Worm (Caenorhabditis elegans) whole organism, L4 larva: ENCODE data around the gene srw-60.

Experiments used
- D1046.2 ChIP-seq: fragments of 200-800 bp; sonication (Bioruptor generic); IDR thresholded peaks from 2 replicates; pipeline ENCODE4 v1.3.6; 2022; ENCODE audit warnings: missing genetic modification characterization, missing compliant biosample characterization
- F10B5.3 ChIP-seq: sonication (generic microtip); optimal IDR thresholded peaks from 2 replicates; lab custom pipeline; 2016; ENCODE audit warnings: mild to moderate bottlenecking, missing genetic modification characterization, missing compliant biosample characterization
- F44E2.7 ChIP-seq: fragments of 200-800 bp; sonication (Bioruptor generic); IDR thresholded peaks from 2 replicates; pipeline ENCODE4 v2.1.2; 2022; ENCODE audit warnings: missing genetic modification characterization, missing compliant biosample characterization
- F49E8.2 ChIP-seq: sonication (generic microtip); optimal IDR thresholded peaks from 2 replicates; lab custom pipeline; 2016; ENCODE audit warnings: missing compliant biosample characterization, mild to moderate bottlenecking, missing genetic modification characterization, borderline replicate concordance
- T26A8.4 ChIP-seq: fragments of 200-800 bp; sonication (Bioruptor generic); IDR thresholded peaks from 2 replicates; pipeline ENCODE4 v1.3.6; 2022; ENCODE audit warnings: missing genetic modification characterization, missing compliant biosample characterization
- aha-1 ChIP-seq: fragments of 150-350 bp; peaks from one replicate; lab custom pipeline; 2014; ENCODE audit warnings: missing biosample characterization, missing genetic modification characterization
- ama-1 ChIP-seq: fragments of 150-350 bp; optimal IDR thresholded peaks from 2 replicates; lab custom pipeline; 2014; ENCODE audit warnings: inconsistent platforms, mixed read lengths
- ceh-32 ChIP-seq: sonication (generic microtip); optimal IDR thresholded peaks from 2 replicates; lab custom pipeline; 2016; ENCODE audit warnings: mild to moderate bottlenecking, missing genetic modification characterization, missing compliant biosample characterization; ENCODE audit not compliant: poor library complexity
- ceh-44 ChIP-seq: fragments of 200-800 bp; sonication (Bioruptor generic); IDR thresholded peaks from 2 replicates; pipeline ENCODE4 v1.3.6; 2022; ENCODE audit warnings: missing genetic modification reagents, missing genetic modification characterization, missing compliant biosample characterization
- ceh-62 ChIP-seq: sonication (generic microtip); optimal IDR thresholded peaks from 2 replicates; lab custom pipeline; 2017; ENCODE audit warnings: missing biosample characterization, missing genetic modification characterization
- ceh-82 ChIP-seq: sonication (generic microtip); optimal IDR thresholded peaks from 2 replicates; lab custom pipeline; 2017; ENCODE audit warnings: missing biosample characterization, missing genetic modification characterization
- cey-2 ChIP-seq: sonication (generic microtip); optimal IDR thresholded peaks from 3 replicates; lab custom pipeline; 2017; ENCODE audit warnings: missing genetic modification characterization, mild to moderate bottlenecking, missing compliant biosample characterization, antibody characterized with exemption, borderline replicate concordance; ENCODE audit not compliant: insufficient read depth
- ctbp-1 ChIP-seq: fragments of 200-800 bp; sonication (Bioruptor generic); IDR thresholded peaks from 2 replicates; pipeline ENCODE4 v1.3.6; 2022; ENCODE audit warnings: missing genetic modification reagents, missing genetic modification characterization, missing compliant biosample characterization
- daf-16 ChIP-seq, 3 experiments: sonication (generic microtip); optimal IDR thresholded peaks; 2 replicates each; lab custom pipeline; 2016 to 2017; ENCODE audit warnings: missing genetic modification characterization in 3 of 3, missing genetic modification reagents in 3 of 3, mild to moderate bottlenecking in 2 of 3, missing compliant biosample characterization in 2 of 3, missing biosample characterization in 1 of 3, moderate library complexity in 1 of 3
- daf-8 ChIP-seq: fragments of 200-800 bp; sonication (Bioruptor generic); IDR thresholded peaks from 2 replicates; pipeline ENCODE4 v1.3.6; 2022; ENCODE audit warnings: missing genetic modification characterization, missing compliant biosample characterization
- dmd-6 ChIP-seq: fragments of 200-800 bp; sonication (Bioruptor generic); IDR thresholded peaks from 2 replicates; pipeline ENCODE4 v1.3.6; 2022; ENCODE audit warnings: missing genetic modification reagents, missing genetic modification characterization, missing compliant biosample characterization
- dmd-8 ChIP-seq: fragments of 200-800 bp; sonication (Bioruptor generic); IDR thresholded peaks from 2 replicates; pipeline ENCODE4 v1.3.6; 2022; ENCODE audit warnings: missing genetic modification characterization, missing compliant biosample characterization
- dmd-9 ChIP-seq: fragments of 200-800 bp; sonication (Bioruptor generic); IDR thresholded peaks from 2 replicates; pipeline ENCODE4 v1.3.6; 2022; ENCODE audit warnings: missing genetic modification reagents, missing genetic modification characterization, missing compliant biosample characterization
- duxl-1 ChIP-seq: sonication (generic microtip); optimal IDR thresholded peaks from 2 replicates; lab custom pipeline; 2016; ENCODE audit warnings: mild to moderate bottlenecking, missing genetic modification characterization, moderate library complexity, missing compliant biosample characterization; ENCODE audit not compliant: poor library complexity
- egl-43 ChIP-seq: fragments of 200-800 bp; sonication (Bioruptor generic); IDR thresholded peaks from 2 replicates; pipeline ENCODE4 v1.3.6; 2022; ENCODE audit warnings: missing genetic modification reagents, missing genetic modification characterization, missing compliant biosample characterization
- hlh-11 ChIP-seq: fragments of 200-800 bp; sonication (Bioruptor generic); optimal IDR thresholded peaks from 2 replicates; lab custom pipeline; 2018; ENCODE audit warnings: mild to moderate bottlenecking, missing genetic modification characterization, missing compliant biosample characterization
- hlh-30 ChIP-seq: sonication (generic microtip); optimal IDR thresholded peaks from 2 replicates; lab custom pipeline; 2017; ENCODE audit warnings: antibody characterized with exemption, mild to moderate bottlenecking, missing genetic modification characterization, missing compliant biosample characterization; ENCODE audit not compliant: insufficient read depth
- hmg-1.1 ChIP-seq: fragments of 200-800 bp; sonication (Bioruptor generic); IDR thresholded peaks from 2 replicates; pipeline ENCODE4 v1.3.6; 2022; ENCODE audit warnings: missing genetic modification reagents, missing genetic modification characterization, missing compliant biosample characterization
- lin-1 ChIP-seq: fragments of 200-800 bp; sonication (Bioruptor generic); IDR thresholded peaks from 2 replicates; pipeline ENCODE4 v1.3.6; 2022; ENCODE audit warnings: missing genetic modification reagents, missing genetic modification characterization, missing compliant biosample characterization
- lin-15B ChIP-seq: fragments of 150-350 bp; sonication (generic microtip); optimal IDR thresholded peaks from 3 replicates; lab custom pipeline; 2014; ENCODE audit warnings: missing biosample characterization, missing genetic modification characterization
- lin-38 ChIP-seq: fragments of 200-800 bp; sonication (Bioruptor generic); IDR thresholded peaks from 2 replicates; pipeline ENCODE4 v1.3.6; 2022; ENCODE audit warnings: missing genetic modification reagents, missing genetic modification characterization, missing compliant biosample characterization
- lin-39 ChIP-seq: fragments of 150-350 bp; optimal IDR thresholded peaks from 2 replicates; lab custom pipeline; 2014; ENCODE audit warnings: missing biosample characterization, missing genetic modification reagents, missing genetic modification characterization
- lir-3 ChIP-seq: sonication (generic microtip); optimal IDR thresholded peaks from 2 replicates; lab custom pipeline; 2016; ENCODE audit warnings: mild to moderate bottlenecking, missing genetic modification characterization, missing compliant biosample characterization
- lsy-2 ChIP-seq, 2 experiments: fragments of 150-350 bp in 1 of 2; sonication (generic microtip) in 1 of 2; optimal IDR thresholded peaks; 2 replicates each; lab custom pipeline; 2014 to 2017; ENCODE audit warnings: missing biosample characterization in 2 of 2, missing genetic modification characterization in 2 of 2
- madf-5 ChIP-seq, 2 experiments: fragments of 200-800 bp; sonication (Bioruptor generic); IDR thresholded peaks; 2 replicates each; pipeline ENCODE4 v1.3.6; 2022; ENCODE audit warnings: missing compliant biosample characterization in 2 of 2, missing genetic modification characterization in 2 of 2
- mdl-1 ChIP-seq, 2 experiments: fragments of 150-350 bp in 1 of 2; sonication (generic microtip) in 1 of 2; optimal IDR thresholded peaks; 2 replicates each; lab custom pipeline; 2014 to 2017; ENCODE audit warnings: missing biosample characterization in 2 of 2, missing genetic modification characterization in 2 of 2
- mes-2 ChIP-seq: sonication (generic microtip); optimal IDR thresholded peaks from 2 replicates; lab custom pipeline; 2016; ENCODE audit warnings: missing genotype, mild to moderate bottlenecking, missing genetic modification characterization, missing compliant biosample characterization; ENCODE audit not compliant: poor library complexity, severe bottlenecking
- mxl-2 ChIP-seq: fragments of 200-800 bp; sonication (Bioruptor generic); conservative IDR thresholded peaks from 2 replicates; pipeline ENCODE4 v1.3.6; 2022; ENCODE audit warnings: missing genetic modification reagents, missing genetic modification characterization, missing compliant biosample characterization
- nhr-102 ChIP-seq: sonication (generic microtip); optimal IDR thresholded peaks from 2 replicates; lab custom pipeline; 2016; ENCODE audit warnings: mild to moderate bottlenecking, missing genetic modification characterization, moderate library complexity, missing compliant biosample characterization
- nhr-25 ChIP-seq: sonication (generic microtip); optimal IDR thresholded peaks from 2 replicates; lab custom pipeline; 2017; ENCODE audit warnings: missing genetic modification characterization, mild to moderate bottlenecking, missing compliant biosample characterization, antibody characterized with exemption, moderate library complexity, borderline replicate concordance; ENCODE audit not compliant: insufficient read depth
- nhr-41 ChIP-seq: fragments of 200-800 bp; sonication (Bioruptor generic); IDR thresholded peaks from 2 replicates; pipeline ENCODE4 v1.3.6; 2022; ENCODE audit warnings: missing genetic modification reagents, missing genetic modification characterization, missing compliant biosample characterization
- nhr-48 ChIP-seq: sonication (generic microtip); optimal IDR thresholded peaks from 2 replicates; lab custom pipeline; 2016; ENCODE audit warnings: mild to moderate bottlenecking, missing genetic modification characterization, missing compliant biosample characterization
- nhr-76 ChIP-seq: fragments of 150-350 bp; optimal IDR thresholded peaks from 2 replicates; lab custom pipeline; 2014; ENCODE audit warnings: missing biosample characterization, missing genetic modification characterization
- pha-4 ChIP-seq, 2 experiments: fragments of 150-350 bp in 1 of 2; fragments of 200-800 bp in 1 of 2; sonication (Bioruptor generic) in 1 of 2; IDR thresholded peaks in 1 of 2; optimal IDR thresholded peaks in 1 of 2; 2 replicates each; pipeline versions ENCODE4 v1.3.6 to Lab custom; 2014 to 2022; ENCODE audit warnings: missing genetic modification characterization in 2 of 2, missing genetic modification reagents in 2 of 2, missing biosample characterization in 1 of 2, missing compliant biosample characterization in 1 of 2
- pqm-1 ChIP-seq: sonication (generic microtip); optimal IDR thresholded peaks from 2 replicates; lab custom pipeline; 2017; ENCODE audit warnings: missing biosample characterization, missing genetic modification characterization
- rbr-2 ChIP-seq: sonication (generic microtip); optimal IDR thresholded peaks from 2 replicates; lab custom pipeline; 2016; ENCODE audit warnings: missing genotype, missing genetic modification characterization, missing compliant biosample characterization
- saeg-2 ChIP-seq: fragments of 200-800 bp; sonication (Bioruptor generic); IDR thresholded peaks from 2 replicates; pipeline ENCODE4 v1.3.6; 2022; ENCODE audit warnings: missing genetic modification reagents, missing genetic modification characterization, missing compliant biosample characterization
- set-16 ChIP-seq: fragments of 200-800 bp; sonication (Bioruptor generic); IDR thresholded peaks from 2 replicates; pipeline ENCODE4 v1.3.6; 2022; ENCODE audit warnings: missing genetic modification reagents, missing genetic modification characterization, missing compliant biosample characterization
- tag-97 ChIP-seq: fragments of 200-800 bp; sonication (Bioruptor generic); IDR thresholded peaks from 2 replicates; pipeline ENCODE4 v1.3.6; 2022; ENCODE audit warnings: missing genetic modification characterization, missing compliant biosample characterization
- tra-1 ChIP-seq: fragments of 200-800 bp; sonication (Bioruptor generic); IDR thresholded peaks from 2 replicates; pipeline ENCODE4 v1.3.6; 2022; ENCODE audit warnings: missing genetic modification reagents, missing genetic modification characterization, missing compliant biosample characterization
- unc-39 ChIP-seq: sonication (generic microtip); optimal IDR thresholded peaks from 2 replicates; lab custom pipeline; 2017; ENCODE audit warnings: missing biosample characterization, missing genetic modification characterization
- zag-1 ChIP-seq: fragments of 150-350 bp; optimal IDR thresholded peaks from 2 replicates; lab custom pipeline; 2014; ENCODE audit warnings: missing biosample characterization, missing genetic modification characterization
- zip-2 ChIP-seq: fragments of 150-350 bp; optimal IDR thresholded peaks from 2 replicates; lab custom pipeline; 2014; ENCODE audit warnings: missing biosample characterization, missing genetic modification characterization
- ztf-11 ChIP-seq: fragments of 150-350 bp; optimal IDR thresholded peaks from 2 replicates; lab custom pipeline; 2014; ENCODE audit warnings: missing biosample characterization, missing genetic modification characterization

Gene srw-60

DNA sequence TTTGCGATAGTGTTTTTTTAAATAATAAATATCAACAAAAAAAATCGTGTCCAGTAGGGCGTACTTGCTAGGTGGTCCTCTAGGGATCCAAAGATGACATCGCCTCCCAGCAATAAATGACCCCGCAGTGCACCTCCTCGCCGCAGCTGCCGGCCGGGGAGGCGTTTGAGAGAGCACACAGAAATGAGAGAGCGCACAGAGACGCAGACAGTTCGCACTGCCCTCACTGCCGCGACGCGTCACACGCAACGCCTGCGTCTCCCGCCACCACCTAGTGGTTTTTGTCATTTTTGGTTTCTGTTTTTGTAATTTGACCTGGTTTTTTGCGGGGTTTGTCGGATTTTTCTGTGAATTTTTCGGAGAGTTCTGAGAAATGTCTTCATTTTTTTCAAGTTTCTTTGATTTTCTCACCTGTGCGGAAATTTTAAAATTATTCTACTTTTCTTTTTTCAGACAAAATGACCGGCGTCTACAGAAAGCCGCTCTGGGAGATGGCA, 29.5 kb downstream of the srw-60 start, which contains the start of gene lido-7:
Gene lido-7 (plus strand): TSS at position 447 of the 497 bp plus-strand sequence.
- TF ChIP-seq ztf-11 (tag; lab: Kevin White, UChicago) (no peak), lsy-2 (tag; optimal IDR thresholded peaks at IDR 0.05; lab: Kevin White, UChicago) (peak in 1 of 2 experiments; percentile 46), tag-97 (GFP tag; lab: Robert Waterston, UW) (no peak), F10B5.3 (no peak), daf-16 (GFP tag; optimal IDR thresholded peaks at IDR 0.05; lab: Kevin White, UChicago) (no peak), daf-16 (tag; optimal IDR thresholded peaks at IDR 0.05; lab: Kevin White, UChicago) (no peak), dmd-8 (no peak), egl-43 (GFP tag; lab: Robert Waterston, UW) (peak; percentile 62; the same call in 1 of the 2 replicates), nhr-25 (no peak), lin-1 (no peak), pha-4 (GFP tag; IDR thresholded peaks at IDR 0.05; lab: Robert Waterston, UW) (no peak), pha-4 (tag; optimal IDR thresholded peaks at IDR 0.05; lab: Kevin White, UChicago) (no peak), F49E8.2 (tag; lab: Kevin White, UChicago) (no peak), mdl-1 (tag; optimal IDR thresholded peaks at IDR 0.05; lab: Kevin White, UChicago) (peak in 1 of 2 experiments; percentile 46), D1046.2 (GFP tag; lab: Robert Waterston, UW) (no peak), lir-3 (no peak), ctbp-1 (peak; percentile 27; the same call in 1 of the 2 replicates), nhr-76 (tag; lab: Kevin White, UChicago) (no peak), ceh-44 (GFP tag; lab: Robert Waterston, UW) (no peak), dmd-6 (GFP tag; lab: Robert Waterston, UW) (peak; percentile 73), pqm-1 (tag; lab: Kevin White, UChicago) (no peak), hlh-11 (tag; lab: Kevin White, UChicago) (peak; percentile 71), dmd-9 (GFP tag; lab: Robert Waterston, UW) (no peak), F44E2.7 (GFP tag; lab: Robert Waterston, UW) (no peak), ceh-32 (no peak), T26A8.4 (GFP tag; lab: Robert Waterston, UW) (peak; percentile 33; the same call in 1 of the 2 replicates), mes-2 (peak; percentile 61), set-16 (GFP tag; lab: Robert Waterston, UW) (peak; percentile 93), tra-1 (GFP tag; lab: Robert Waterston, UW) (peak; percentile 55; the same call in 1 of the 2 replicates), nhr-48 (tag; lab: Kevin White, UChicago) (peak; percentile 52), nhr-102 (tag; lab: Kevin White, UChicago) (no peak), daf-8 (GFP tag; lab: Robert Waterston, UW) (no peak), lin-38 (GFP tag; lab: Robert Waterston, UW) (peak; percentile 36; the same call in 1 of the 2 replicates), ama-1 (lab: Kevin White, UChicago) (no peak), unc-39 (no peak), madf-5 (GFP tag; IDR thresholded peaks at IDR 0.05; lab: Robert Waterston, UW) (no peak), zag-1 (tag; lab: Kevin White, UChicago) (no peak), mxl-2 (GFP tag; lab: Robert Waterston, UW) (no peak), cey-2 (tag; lab: Kevin White, UChicago) (no peak), hmg-1.1 (GFP tag; lab: Robert Waterston, UW) (peak; percentile 74), rbr-2 (tag; lab: Kevin White, UChicago) (peak; percentile 52), ceh-82 (tag; lab: Kevin White, UChicago) (no peak), lin-39 (tag; lab: Kevin White, UChicago) (no peak), hlh-30 (tag; lab: Kevin White, UChicago) (peak; percentile 49), lin-15B (tag; lab: Kevin White, UChicago) (no peak), duxl-1 (tag; lab: Kevin White, UChicago) (peak; percentile 40), ceh-62 (tag; lab: Kevin White, UChicago) (no peak), saeg-2 (no peak), zip-2 (tag; lab: Kevin White, UChicago) (no peak), nhr-41 (GFP tag; lab: Robert Waterston, UW) (0 out of 2 replicates have a peak, but pooled peaks have one; percentile 26), aha-1 (no peak)
